Worm (Caenorhabditis elegans) whole organism, L2 larva: ENCODE measurements around the gene aps-2.
A peak's percentile ranks its signal among the peaks of the same experiment; 100 is the strongest.

Experiments
- F13H6.1 ChIP-seq: sonication (generic microtip); optimal IDR thresholded peaks from 2 replicates; lab custom pipeline; 2016; ENCODE audit warnings: missing genetic modification characterization, missing compliant biosample characterization
- alr-1 ChIP-seq: fragments of 150-350 bp; optimal IDR thresholded peaks from 2 replicates; lab custom pipeline; 2014; ENCODE audit warnings: missing biosample characterization, missing genetic modification characterization
- aly-2 ChIP-seq: fragments of 150-350 bp; optimal IDR thresholded peaks from 2 replicates; lab custom pipeline; 2014; ENCODE audit warnings: missing biosample characterization, missing genetic modification characterization
- crh-2 ChIP-seq: sonication (generic microtip); optimal IDR thresholded peaks from 2 replicates; lab custom pipeline; 2017; ENCODE audit warnings: missing biosample characterization, missing genetic modification characterization
- egl-27 ChIP-seq: sonication (generic microtip); optimal IDR thresholded peaks from 3 replicates; lab custom pipeline; 2017; ENCODE audit warnings: missing biosample characterization, missing genetic modification reagents, missing genetic modification characterization
- fos-1 ChIP-seq: fragments of 150-350 bp; optimal IDR thresholded peaks from 2 replicates; lab custom pipeline; 2014; ENCODE audit warnings: missing biosample characterization, missing genetic modification characterization
- gmeb-1 ChIP-seq: fragments of 150-350 bp; optimal IDR thresholded peaks from 2 replicates; lab custom pipeline; 2014; ENCODE audit warnings: missing biosample characterization, missing genetic modification characterization
- lin-11 ChIP-seq: fragments of 150-350 bp; sonication (generic microtip); optimal IDR thresholded peaks from 2 replicates; lab custom pipeline; 2014; ENCODE audit warnings: missing biosample characterization, missing genetic modification characterization, inconsistent platforms, mixed read lengths
- lin-13 ChIP-seq: fragments of 150-350 bp; optimal IDR thresholded peaks from 2 replicates; lab custom pipeline; 2014; ENCODE audit warnings: missing biosample characterization, missing genetic modification reagents, missing genetic modification characterization
- lin-39 ChIP-seq: fragments of 150-350 bp; optimal IDR thresholded peaks from 2 replicates; lab custom pipeline; 2014; ENCODE audit warnings: missing biosample characterization, missing genetic modification reagents, missing genetic modification characterization
- lsy-2 ChIP-seq, 2 experiments: fragments of 150-350 bp in 1 of 2; sonication (generic microtip) in 1 of 2; optimal IDR thresholded peaks; 2 replicates each; lab custom pipeline; 2014 to 2017; ENCODE audit warnings: missing biosample characterization in 2 of 2, missing genetic modification characterization in 2 of 2
- mdl-1 ChIP-seq, 2 experiments: fragments of 150-350 bp in 1 of 2; sonication (generic microtip) in 1 of 2; optimal IDR thresholded peaks; 2 replicates each; lab custom pipeline; 2017; ENCODE audit warnings: missing biosample characterization in 2 of 2, missing genetic modification characterization in 2 of 2
- nhr-10 ChIP-seq: sonication (generic microtip); optimal IDR thresholded peaks from 2 replicates; lab custom pipeline; 2017; ENCODE audit warnings: missing biosample characterization, missing genetic modification characterization
- nhr-11 ChIP-seq: fragments of 150-350 bp; optimal IDR thresholded peaks from 2 replicates; lab custom pipeline; 2014; ENCODE audit warnings: missing biosample characterization, missing genetic modification characterization
- nhr-23 ChIP-seq: fragments of 150-350 bp; optimal IDR thresholded peaks from 2 replicates; lab custom pipeline; 2014; ENCODE audit warnings: missing biosample characterization, missing genetic modification reagents, missing genetic modification characterization
- nhr-237 ChIP-seq: fragments of 150-350 bp; optimal IDR thresholded peaks from 2 replicates; lab custom pipeline; 2014; ENCODE audit warnings: missing biosample characterization, missing genetic modification characterization
- nhr-25 ChIP-seq: fragments of 150-350 bp; sonication (generic microtip); optimal IDR thresholded peaks from 3 replicates; lab custom pipeline; 2014; ENCODE audit warnings: missing biosample characterization, missing genetic modification characterization
- nhr-6 ChIP-seq: fragments of 150-350 bp; optimal IDR thresholded peaks from 2 replicates; lab custom pipeline; 2014; ENCODE audit warnings: missing biosample characterization, missing genetic modification characterization
- peb-1 ChIP-seq: fragments of 150-350 bp; optimal IDR thresholded peaks from 2 replicates; lab custom pipeline; 2014; ENCODE audit warnings: missing biosample characterization, missing genetic modification characterization
- sem-4 ChIP-seq: fragments of 150-350 bp; optimal IDR thresholded peaks from 2 replicates; lab custom pipeline; 2014; ENCODE audit warnings: missing biosample characterization, missing genetic modification reagents, missing genetic modification characterization
- sma-9 ChIP-seq, 2 experiments: fragments of 150-350 bp in 1 of 2; sonication (generic microtip) in 1 of 2; optimal IDR thresholded peaks; 2 replicates each; lab custom pipeline; 2014 to 2016; ENCODE audit warnings: missing genetic modification characterization in 2 of 2, mild to moderate bottlenecking in 1 of 2, missing biosample characterization in 1 of 2, missing compliant biosample characterization in 1 of 2, missing genetic modification reagents in 1 of 2, moderate library complexity in 1 of 2
- snpc-4 ChIP-seq: fragments of 150-350 bp; optimal IDR thresholded peaks from 2 replicates; lab custom pipeline; 2014; ENCODE audit warnings: missing biosample characterization, missing genetic modification characterization
- unc-55 ChIP-seq: fragments of 150-350 bp; sonication (generic microtip); optimal IDR thresholded peaks from 3 replicates; lab custom pipeline; 2014; ENCODE audit warnings: missing biosample characterization, missing genetic modification reagents, missing genetic modification characterization
- unc-62 ChIP-seq: fragments of 150-350 bp; optimal IDR thresholded peaks from 2 replicates; lab custom pipeline; 2014; ENCODE audit warnings: missing biosample characterization, missing genetic modification reagents, missing genetic modification characterization
- ztf-1 ChIP-seq: fragments of 200-800 bp; sonication (Bioruptor generic); conservative IDR thresholded peaks from 2 replicates; pipeline ENCODE4 v1.3.6; 2022; ENCODE audit warnings: missing genetic modification characterization, missing compliant biosample characterization
- ztf-11 ChIP-seq: sonication (generic microtip); optimal IDR thresholded peaks from 2 replicates; lab custom pipeline; 2017; ENCODE audit warnings: missing biosample characterization, missing genetic modification characterization

Gene aps-2

DNA sequence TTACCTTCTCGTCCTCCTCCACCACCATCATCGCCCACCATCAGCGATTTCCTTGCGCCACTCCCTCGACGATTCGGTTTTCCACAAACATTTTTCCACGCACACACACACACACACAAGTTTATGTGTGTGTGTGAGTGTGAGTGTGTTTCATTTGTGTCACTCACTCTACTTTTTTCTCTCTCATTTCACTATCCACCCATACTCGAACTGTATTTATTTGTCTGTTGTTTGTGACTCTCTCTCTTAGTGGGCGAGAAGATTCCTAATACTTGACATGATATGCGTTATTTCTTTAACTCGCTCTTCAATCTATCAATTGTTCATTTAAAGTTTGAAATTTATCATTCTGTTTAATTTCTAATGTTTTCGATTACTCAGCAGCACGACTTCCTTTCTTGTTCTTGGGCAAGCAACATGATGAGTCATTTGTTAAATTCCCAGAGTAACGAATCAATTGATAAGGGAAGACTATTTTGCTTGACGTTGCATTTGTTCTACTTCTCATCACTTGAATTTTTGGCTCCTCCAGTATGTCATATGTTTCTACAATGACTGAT is 49.1 kb downstream of the aps-2 start (continued):
- TF ChIP-seq sem-4 (tag; lab: Kevin White, UChicago) (no peak), nhr-6 (tag; lab: Kevin White, UChicago) (no peak), snpc-4 (tag; lab: Kevin White, UChicago) (no peak), gmeb-1 (tag; lab: Kevin White, UChicago) (no peak), egl-27 (tag; lab: Kevin White, UChicago) (no peak), nhr-25 (tag; lab: Kevin White, UChicago) (peak; percentile 42), unc-55 (GFP tag; lab: Kevin White, UChicago) (no peak), mdl-1 (tag; optimal IDR thresholded peaks at IDR 0.05; lab: Kevin White, UChicago) (no peak), lsy-2 (tag; optimal IDR thresholded peaks at IDR 0.05; lab: Kevin White, UChicago) (no peak), lin-11 (tag; lab: Kevin White, UChicago) (no peak), nhr-11 (tag; lab: Kevin White, UChicago) (no peak), peb-1 (no peak), F13H6.1 (tag; lab: Kevin White, UChicago) (peak; percentile 14)

DNA sequence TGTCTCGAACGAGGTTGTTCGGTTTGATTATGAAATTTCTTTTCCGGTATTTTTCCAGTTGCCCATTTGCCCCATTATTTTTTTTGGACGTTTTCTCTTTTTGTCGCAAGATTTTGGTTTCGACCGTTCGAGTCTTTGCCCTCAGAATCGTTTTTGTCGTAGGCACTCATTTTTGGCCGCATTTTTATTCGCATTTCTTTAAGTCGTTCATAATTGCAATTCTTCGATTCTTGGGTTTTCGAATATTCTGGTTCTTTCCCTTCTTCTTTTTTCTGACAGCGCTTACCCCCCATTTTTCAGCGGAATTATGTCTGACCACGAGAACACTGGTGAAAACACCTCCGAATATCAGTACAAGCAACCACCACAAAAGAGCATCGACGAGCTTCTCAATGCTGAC is 50.1 kb downstream of the aps-2 start, which contains the start of gene rhi-1:
Gene rhi-1, plus strand, starts transcription at position 301 of the 400 bp plus-strand sequence.
- no peak for TF ChIP-seq sem-4 (tag; lab: Kevin White, UChicago)
- TF ChIP-seq fos-1 (tag; lab: Kevin White, UChicago), result no peak
- TF ChIP-seq aly-2 (tag; lab: Kevin White, UChicago), result no peak
- no peak for TF ChIP-seq unc-62 (GFP tag; lab: Kevin White, UChicago)
- no peak for TF ChIP-seq crh-2 (tag; lab: Kevin White, UChicago)
- no peak for TF ChIP-seq nhr-6 (tag; lab: Kevin White, UChicago)
- TF ChIP-seq lin-11 (tag; lab: Kevin White, UChicago), result no peak
- TF ChIP-seq alr-1 (tag; lab: Kevin White, UChicago), result no peak
- no peak for TF ChIP-seq lin-13 (GFP tag; lab: Kevin White, UChicago)
- no peak for TF ChIP-seq sma-9 (GFP tag; optimal IDR thresholded peaks at IDR 0.05; lab: Kevin White, UChicago)
- no peak for TF ChIP-seq sma-9 (tag; optimal IDR thresholded peaks at IDR 0.05; lab: Kevin White, UChicago)
- TF ChIP-seq ztf-11 (tag; lab: Kevin White, UChicago), result no peak
- no peak for TF ChIP-seq nhr-10 (tag; lab: Kevin White, UChicago)
- TF ChIP-seq nhr-237, result no peak
- TF ChIP-seq nhr-25 (tag; lab: Kevin White, UChicago), result no peak
- no peak for TF ChIP-seq nhr-11 (tag; lab: Kevin White, UChicago)
- TF ChIP-seq lin-39 (tag; lab: Kevin White, UChicago), result no peak
- TF ChIP-seq nhr-23 (tag; lab: Kevin White, UChicago), result no peak
- TF ChIP-seq egl-27 (tag; lab: Kevin White, UChicago), result no peak
- TF ChIP-seq ztf-1 (GFP tag; lab: Robert Waterston, UW), result no peak
